Fruit fly (Drosophila melanogaster) whole organism, embryonic: ENCODE measurements around the gene Ldsdh1.
A peak's percentile ranks its signal among the peaks of the same experiment; 100 is the strongest.

ENCODE experiments used
- B-H1 ChIP-seq: fragments of 200-800 bp; sonication (Bioruptor generic); IDR thresholded peaks from 3 replicates; pipeline ENCODE4 v1.3.6; 2022; ENCODE audit warnings: missing biosample characterization, missing genetic modification characterization
- CG10543 ChIP-seq: fragments of 200-800 bp; sonication (Bioruptor generic); optimal IDR thresholded peaks from 3 replicates; lab custom pipeline; 2017; ENCODE audit warnings: missing biosample characterization, mild to moderate bottlenecking, missing genetic modification characterization, moderate library complexity
- CG11695 ChIP-seq: fragments of 200-800 bp; sonication (Bioruptor generic); IDR thresholded peaks from 3 replicates; pipeline ENCODE4 v1.3.6; 2022; ENCODE audit warnings: missing biosample characterization, missing genetic modification characterization
- CG13296 ChIP-seq: fragments of 200-800 bp; sonication (Bioruptor generic); optimal IDR thresholded peaks from 3 replicates; lab custom pipeline; 2018; ENCODE audit warnings: missing biosample characterization, mild to moderate bottlenecking, missing genetic modification characterization
- CG13775 ChIP-seq: fragments of 200-800 bp; sonication (Bioruptor generic); optimal IDR thresholded peaks from 3 replicates; lab custom pipeline; 2017; ENCODE audit warnings: missing biosample characterization, mild to moderate bottlenecking, missing genetic modification characterization
- CG15696 ChIP-seq: fragments of 200-800 bp; sonication (Bioruptor generic); optimal IDR thresholded peaks from 2 replicates; lab custom pipeline; 2019; ENCODE audit warnings: missing biosample characterization, mild to moderate bottlenecking, missing genetic modification characterization, moderate library complexity
- CG1603 ChIP-seq: fragments of 200-800 bp; sonication (Bioruptor generic); optimal IDR thresholded peaks from 2 replicates; lab custom pipeline; 2019; ENCODE audit warnings: missing biosample characterization, mild to moderate bottlenecking, missing genetic modification characterization, moderate library complexity
- CG31224 ChIP-seq: fragments of 200-800 bp; sonication (Bioruptor generic); IDR thresholded peaks from 2 replicates; pipeline ENCODE4 v1.3.6; 2022; ENCODE audit warnings: missing biosample characterization, missing genetic modification characterization
- CG31441 ChIP-seq: fragments of 200-800 bp; sonication (Bioruptor generic); IDR thresholded peaks from 2 replicates; pipeline ENCODE4 v1.3.6; 2022; ENCODE audit warnings: missing biosample characterization, missing genetic modification characterization
- CG3281 ChIP-seq: fragments of 200-800 bp; sonication (Bioruptor generic); optimal IDR thresholded peaks from 3 replicates; lab custom pipeline; 2017; ENCODE audit warnings: missing biosample characterization, mild to moderate bottlenecking, missing genetic modification characterization
- CG4424 ChIP-seq: fragments of 200-800 bp; sonication (Bioruptor generic); optimal IDR thresholded peaks from 3 replicates; lab custom pipeline; 2016; ENCODE audit warnings: missing biosample characterization, missing genetic modification characterization
- CG4707 ChIP-seq: fragments of 200-800 bp; sonication (Bioruptor generic); optimal IDR thresholded peaks from 2 replicates; lab custom pipeline; 2018; ENCODE audit warnings: missing biosample characterization, mild to moderate bottlenecking, missing genetic modification characterization, moderate library complexity
- CG6254 ChIP-seq: fragments of 200-800 bp; sonication (Bioruptor generic); optimal IDR thresholded peaks from 3 replicates; lab custom pipeline; 2017; ENCODE audit warnings: mild to moderate bottlenecking, missing biosample characterization, missing genetic modification reagents, missing genetic modification characterization
- CG6813 ChIP-seq: fragments of 200-800 bp; sonication (Bioruptor generic); optimal IDR thresholded peaks from 2 replicates; lab custom pipeline; 2017; ENCODE audit warnings: missing biosample characterization, missing genetic modification characterization, mild to moderate bottlenecking, moderate library complexity, missing genetic modification reagents
- CG7928 ChIP-seq: fragments of 200-800 bp; sonication (Bioruptor generic); optimal IDR thresholded peaks from 2 replicates; lab custom pipeline; 2017; ENCODE audit warnings: missing biosample characterization, mild to moderate bottlenecking, missing genetic modification characterization
- CG7987 ChIP-seq: fragments of 200-800 bp; sonication (Bioruptor generic); optimal IDR thresholded peaks from 2 replicates; lab custom pipeline; 2018; ENCODE audit warnings: missing biosample characterization, mild to moderate bottlenecking, missing genetic modification characterization, moderate library complexity
- CG8924 ChIP-seq: fragments of 200-800 bp; optimal IDR thresholded peaks from 3 replicates; lab custom pipeline; 2019; ENCODE audit warnings: missing biosample characterization, mild to moderate bottlenecking, missing genetic modification characterization, moderate library complexity
- CHES-1-like ChIP-seq: fragments of 200-800 bp; sonication (Bioruptor generic); optimal IDR thresholded peaks from 2 replicates; lab custom pipeline; 2016; ENCODE audit warnings: missing biosample characterization, missing genetic modification characterization
- Neu2 ChIP-seq: fragments of 200-800 bp; sonication (Bioruptor generic); optimal IDR thresholded peaks from 3 replicates; lab custom pipeline; 2016; ENCODE audit warnings: missing biosample characterization, missing genetic modification characterization, borderline replicate concordance
- Nf-YC ChIP-seq: fragments of 200-800 bp; optimal IDR thresholded peaks from 3 replicates; lab custom pipeline; 2019; ENCODE audit warnings: missing biosample characterization, mild to moderate bottlenecking, missing genetic modification characterization, moderate library complexity
- Sin3A ChIP-seq: fragments of >200 bp; optimal IDR thresholded peaks from 2 replicates; lab custom pipeline; 2018
- Ssrp ChIP-seq: fragments of 200-800 bp; sonication (Bioruptor generic); optimal IDR thresholded peaks from 2 replicates; lab custom pipeline; 2018; ENCODE audit warnings: missing biosample characterization, mild to moderate bottlenecking, missing genetic modification characterization, moderate library complexity
- Usf ChIP-seq: fragments of 200-800 bp; sonication (Bioruptor generic); optimal IDR thresholded peaks from 2 replicates; lab custom pipeline; 2017; ENCODE audit warnings: missing genotype, missing biosample characterization, missing genetic modification characterization
- Xrp1 ChIP-seq: fragments of 200-800 bp; sonication (Bioruptor generic); IDR thresholded peaks from 2 replicates; pipeline ENCODE4 v1.3.6; 2022; ENCODE audit warnings: missing biosample characterization, missing genetic modification characterization
- ab ChIP-seq: fragments of 200-800 bp; sonication (Bioruptor generic); optimal IDR thresholded peaks from 2 replicates; lab custom pipeline; 2016; ENCODE audit warnings: missing biosample characterization, missing genetic modification characterization
- al ChIP-seq: fragments of 200-800 bp; sonication (Bioruptor generic); IDR thresholded peaks from 2 replicates; pipeline ENCODE4 v1.3.6; 2022; ENCODE audit warnings: missing biosample characterization, missing genetic modification characterization
- bigmax ChIP-seq: fragments of 200-800 bp; sonication (Bioruptor generic); optimal IDR thresholded peaks from 2 replicates; lab custom pipeline; 2018; ENCODE audit warnings: missing biosample characterization, mild to moderate bottlenecking, missing genetic modification characterization
- bowl ChIP-seq: fragments of 200-800 bp; sonication (Bioruptor generic); IDR thresholded peaks from 2 replicates; pipeline ENCODE4 v1.3.6; 2022; ENCODE audit warnings: missing biosample characterization, missing genetic modification characterization
- btn ChIP-seq: fragments of 200-800 bp; sonication (Bioruptor generic); optimal IDR thresholded peaks from 2 replicates; lab custom pipeline; 2016; ENCODE audit warnings: missing biosample characterization, missing genetic modification characterization
- caup ChIP-seq: fragments of 200-800 bp; sonication (Bioruptor generic); optimal IDR thresholded peaks from 3 replicates; lab custom pipeline; 2017; ENCODE audit warnings: missing biosample characterization, mild to moderate bottlenecking, missing genetic modification characterization, moderate library complexity; ENCODE audit not compliant: severe bottlenecking
- danr ChIP-seq: fragments of 200-800 bp; sonication (Bioruptor generic); IDR thresholded peaks from 2 replicates; pipeline ENCODE4 v1.3.6; 2022; ENCODE audit warnings: missing biosample characterization, missing genetic modification characterization
- dimm ChIP-seq: fragments of 200-800 bp; sonication (Bioruptor generic); IDR thresholded peaks from 2 replicates; pipeline ENCODE4 v1.3.6; 2022; ENCODE audit warnings: missing biosample characterization, missing genetic modification characterization
- exex ChIP-seq: fragments of 200-800 bp; sonication (Bioruptor generic); optimal IDR thresholded peaks from 4 replicates; lab custom pipeline; 2018; ENCODE audit warnings: missing biosample characterization, mild to moderate bottlenecking, missing genetic modification characterization, moderate library complexity
- eyg ChIP-seq: fragments of 200-800 bp; sonication (Bioruptor generic); optimal IDR thresholded peaks from 3 replicates; lab custom pipeline; 2016; ENCODE audit warnings: missing biosample characterization, missing genetic modification characterization
- gcm ChIP-seq: fragments of 200-800 bp; sonication (Bioruptor generic); optimal IDR thresholded peaks from 2 replicates; lab custom pipeline; 2019; ENCODE audit warnings: missing biosample characterization, mild to moderate bottlenecking, missing genetic modification characterization, moderate library complexity
- grau ChIP-seq: fragments of 200-800 bp; optimal IDR thresholded peaks from 3 replicates; lab custom pipeline; 2019; ENCODE audit warnings: missing biosample characterization, mild to moderate bottlenecking, missing genetic modification characterization, moderate library complexity
- hkb ChIP-seq, 2 experiments: fragments of 200-800 bp in 1 of 2; fragments of >200 bp in 1 of 2; sonication (Bioruptor generic) in 1 of 2; IDR thresholded peaks in 1 of 2; optimal IDR thresholded peaks in 1 of 2; 2 replicates each; pipeline versions ENCODE4 v1.3.6 to Lab custom; 2017 to 2022; ENCODE audit warnings: missing biosample characterization in 1 of 2, missing genetic modification characterization in 1 of 2
- lilli ChIP-seq: fragments of 200-800 bp; sonication (Bioruptor generic); optimal IDR thresholded peaks from 3 replicates; lab custom pipeline; 2016; ENCODE audit warnings: missing biosample characterization, missing genetic modification characterization
- lola ChIP-seq, 3 experiments: fragments of >200 bp in 2 of 3; fragments of 200-800 bp in 1 of 3; sonication (Bioruptor generic) in 1 of 3; optimal IDR thresholded peaks; 2 replicates each; lab custom pipeline; 2017 to 2019; ENCODE audit warnings: missing biosample characterization in 3 of 3, missing genetic modification characterization in 3 of 3, mild to moderate bottlenecking in 1 of 3, moderate library complexity in 1 of 3
- mld ChIP-seq: fragments of 200-800 bp; sonication (Bioruptor generic); IDR thresholded peaks from 3 replicates; pipeline ENCODE4 v1.3.6; 2022; ENCODE audit warnings: missing biosample characterization, missing genetic modification characterization; ENCODE audit not compliant: partially characterized antibody
- nom ChIP-seq: fragments of 200-800 bp; sonication (Bioruptor generic); optimal IDR thresholded peaks from 2 replicates; lab custom pipeline; 2017; ENCODE audit warnings: missing biosample characterization, missing genetic modification characterization, mild to moderate bottlenecking, moderate library complexity, missing genetic modification reagents
- pfk ChIP-seq: fragments of 200-800 bp; sonication (Bioruptor generic); optimal IDR thresholded peaks from 2 replicates; lab custom pipeline; 2018; ENCODE audit warnings: missing biosample characterization, mild to moderate bottlenecking, missing genetic modification characterization, moderate library complexity
- salm ChIP-seq: fragments of 200-800 bp; sonication (Bioruptor generic); optimal IDR thresholded peaks from 2 replicates; lab custom pipeline; 2018; ENCODE audit warnings: missing biosample characterization, mild to moderate bottlenecking, missing genetic modification characterization
- slp2 ChIP-seq: fragments of 200-800 bp; sonication (Bioruptor generic); optimal IDR thresholded peaks from 2 replicates; lab custom pipeline; 2016; ENCODE audit warnings: missing biosample characterization, missing genetic modification characterization
- so ChIP-seq: fragments of 200-800 bp; sonication (Bioruptor generic); IDR thresholded peaks from 3 replicates; pipeline ENCODE4 v1.3.6; 2022; ENCODE audit warnings: missing biosample characterization, missing genetic modification characterization
- tgo ChIP-seq: fragments of 200-800 bp; sonication (Bioruptor generic); IDR thresholded peaks from 3 replicates; pipeline ENCODE4 v1.3.6; 2022; ENCODE audit warnings: missing biosample characterization, missing genetic modification characterization
- toy ChIP-seq: fragments of 200-800 bp; sonication (Bioruptor generic); IDR thresholded peaks from 2 replicates; pipeline ENCODE4 v1.3.6; 2022; ENCODE audit warnings: missing biosample characterization, missing genetic modification characterization
- unpg ChIP-seq: fragments of 200-800 bp; sonication (Bioruptor generic); optimal IDR thresholded peaks from 3 replicates; lab custom pipeline; 2018; ENCODE audit warnings: missing biosample characterization, mild to moderate bottlenecking, missing genetic modification characterization, moderate library complexity
- zfh2 ChIP-seq: fragments of 200-800 bp; sonication (Bioruptor generic); optimal IDR thresholded peaks from 2 replicates; lab custom pipeline; 2016; ENCODE audit warnings: missing biosample characterization, missing genetic modification characterization

The Ldsdh1 gene

dm6 chrX:8092075-8092682 lies 10.8 kb upstream of the Ldsdh1 start (continued):
- peak; percentile 93 for TF ChIP-seq Ssrp (tag; lab: Kevin White, UChicago)
- TF ChIP-seq eyg (GFP tag; lab: Kevin White, UChicago): peak; percentile 49
- peak in 1 of 3 experiments; percentile 90 for TF ChIP-seq lola (GFP tag; optimal IDR thresholded peaks at IDR 0.05; lab: Kevin White, UChicago)
- TF ChIP-seq btn (GFP tag; lab: Kevin White, UChicago): peak; percentile 6
- TF ChIP-seq CG7987 (GFP tag; lab: Kevin White, UChicago): peak; percentile 60
- peak; percentile 82 for TF ChIP-seq toy (GFP tag; lab: Robert Waterston, UW)
- peak; percentile 93 for TF ChIP-seq Xrp1
- TF ChIP-seq CG1603: peak; percentile 64
- peak; percentile 79 for TF ChIP-seq Usf (GFP tag; lab: Kevin White, UChicago)
- no peak for TF ChIP-seq Neu2 (GFP tag; lab: Kevin White, UChicago)
- peak; percentile 93 for TF ChIP-seq gcm (GFP tag; lab: Kevin White, UChicago)
- TF ChIP-seq danr (GFP tag; lab: Robert Waterston, UW): peak; percentile 87
- peak; percentile 71 for TF ChIP-seq zfh2 (GFP tag; lab: Kevin White, UChicago)
- peak; percentile 73 for TF ChIP-seq CHES-1-like
- TF ChIP-seq B-H1 (GFP tag; lab: Robert Waterston, UW): peak; percentile 84
- no peak for TF ChIP-seq hkb (optimal IDR thresholded peaks at IDR 0.05; lab: Kevin White, UChicago)
- TF ChIP-seq hkb (GFP tag; IDR thresholded peaks at IDR 0.05; lab: Robert Waterston, UW): peak; percentile 95
- peak; percentile 88 for TF ChIP-seq CG6254 (GFP tag; lab: Kevin White, UChicago)
- peak; percentile 94 for TF ChIP-seq CG13775 (GFP tag; lab: Kevin White, UChicago)
- peak; percentile 94 for TF ChIP-seq unpg (GFP tag; lab: Kevin White, UChicago)
- peak; percentile 94 for TF ChIP-seq so (GFP tag; lab: Robert Waterston, UW)
- TF ChIP-seq CG15696 (tag; lab: Kevin White, UChicago): peak; percentile 81
- peak; percentile 96 for TF ChIP-seq grau
- peak; percentile 95 for TF ChIP-seq CG3281
- peak; percentile 87 for TF ChIP-seq al (GFP tag; lab: Robert Waterston, UW)
- peak; percentile 95 for TF ChIP-seq tgo
- TF ChIP-seq CG4707: peak; percentile 69
- TF ChIP-seq CG11695 (GFP tag; lab: Robert Waterston, UW): peak; percentile 94
- TF ChIP-seq nom: peak; percentile 91
- peak; percentile 94 for TF ChIP-seq CG31441
- peak; percentile 91 for TF ChIP-seq Nf-YC (tag; lab: Kevin White, UChicago)
- no peak for TF ChIP-seq Sin3A
- TF ChIP-seq bigmax (GFP tag; lab: Kevin White, UChicago): no peak
- peak; percentile 89 for TF ChIP-seq lilli (GFP tag; lab: Kevin White, UChicago)
- TF ChIP-seq pfk (GFP tag; lab: Kevin White, UChicago): peak; percentile 66
- TF ChIP-seq CG7928 (GFP tag; lab: Kevin White, UChicago): peak; percentile 71
- peak; percentile 82 for TF ChIP-seq exex (tag; lab: Kevin White, UChicago)
- TF ChIP-seq caup: peak; percentile 92
- TF ChIP-seq CG6813 (GFP tag; lab: Kevin White, UChicago): peak; percentile 92
- TF ChIP-seq CG8924: peak; percentile 97
- TF ChIP-seq mld (GFP tag; lab: Robert Waterston, UW): no peak
- TF ChIP-seq CG10543 (GFP tag; lab: Kevin White, UChicago): peak; percentile 97
- TF ChIP-seq ab (GFP tag; lab: Kevin White, UChicago): peak; percentile 56
- TF ChIP-seq CG31224 (GFP tag; lab: Robert Waterston, UW): peak; percentile 83
- TF ChIP-seq salm (tag; lab: Kevin White, UChicago): peak; percentile 90
- peak; percentile 64; the same call in 1 of the 2 replicates for TF ChIP-seq bowl (GFP tag; lab: Robert Waterston, UW)
- peak; percentile 97 for TF ChIP-seq CG13296 (GFP tag; lab: Kevin White, UChicago)
- peak; percentile 81 for TF ChIP-seq slp2
- peak; percentile 75 for TF ChIP-seq dimm (GFP tag; lab: Robert Waterston, UW)
- peak; percentile 96 for TF ChIP-seq CG4424 (GFP tag; lab: Kevin White, UChicago)
